Fruit fly (Drosophila melanogaster) whole organism, wandering third instar larva: Measurements from ENCODE around the gene Nrt.

Experiments used
- Sp1 ChIP-seq: fragments of 200-800 bp; sonication (Bioruptor generic); optimal IDR thresholded peaks from 3 replicates; lab custom pipeline; 2019; ENCODE audit warnings: missing biosample characterization, mild to moderate bottlenecking, missing genetic modification characterization, moderate library complexity
- dl ChIP-seq, 2 experiments: fragments of 175-275, 200-275 bp in 1 of 2; fragments of 200-275 bp in 1 of 2; sonication (Bioruptor generic); optimal IDR thresholded peaks; lab custom pipeline; 2018; ENCODE audit warnings: mild to moderate bottlenecking in 2 of 2, missing biosample characterization in 2 of 2, missing genetic modification characterization in 2 of 2, moderate library complexity in 2 of 2; ENCODE audit not compliant: partially characterized antibody in 2 of 2, insufficient read depth in 1 of 2
- fru ChIP-seq: fragments of 200-800 bp; sonication (Bioruptor generic); optimal IDR thresholded peaks from 3 replicates; lab custom pipeline; 2016; ENCODE audit warnings: missing biosample characterization, mild to moderate bottlenecking, missing genetic modification characterization
- h ChIP-seq: fragments of 200-800 bp; sonication (Bioruptor generic); optimal IDR thresholded peaks from 3 replicates; lab custom pipeline; 2016; ENCODE audit warnings: missing biosample characterization, mild to moderate bottlenecking, missing genetic modification characterization
- sv ChIP-seq: fragments of 200-800 bp; sonication (Bioruptor generic); optimal IDR thresholded peaks from 3 replicates; lab custom pipeline; 2016; ENCODE audit warnings: missing biosample characterization, missing genetic modification characterization
- tai ChIP-seq: sonication (Bioruptor generic); optimal IDR thresholded peaks from 2 replicates; lab custom pipeline; 2016; ENCODE audit warnings: missing biosample characterization, missing genetic modification characterization
- usp ChIP-seq: fragments of >200 bp; optimal IDR thresholded peaks from 2 replicates; lab custom pipeline; 2017; ENCODE audit warnings: missing biosample characterization, missing genetic modification characterization

DNA sequence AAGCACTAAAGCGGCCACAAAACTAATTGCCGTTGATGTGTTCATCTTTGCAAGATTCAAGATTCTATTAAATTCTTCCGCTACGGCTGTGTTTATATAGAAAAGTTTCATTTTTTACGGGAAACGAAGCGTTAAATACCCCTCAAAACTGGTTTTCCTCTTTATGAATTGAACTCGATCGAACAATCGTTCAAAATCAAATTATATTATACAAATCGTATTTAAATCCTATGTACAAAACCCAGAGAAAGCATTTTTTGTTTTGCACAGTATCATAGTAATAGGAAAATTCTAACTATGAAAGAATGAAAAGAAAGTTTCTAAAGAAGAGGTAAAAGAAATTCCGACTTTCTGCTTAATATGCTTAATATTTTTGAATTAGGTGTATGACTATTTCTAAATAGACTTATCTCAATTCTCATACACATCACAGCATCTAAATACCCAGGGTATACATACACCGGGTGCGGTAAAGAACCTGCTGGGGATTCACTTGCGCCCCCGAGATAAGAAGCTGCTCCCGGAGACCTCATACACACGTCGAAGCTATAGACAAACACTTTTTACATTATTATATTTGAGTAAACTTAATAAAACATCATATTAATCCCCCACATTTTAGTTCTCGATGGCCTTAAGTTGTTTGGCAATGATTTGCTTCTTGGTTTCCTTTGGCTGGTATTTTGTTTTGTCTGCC lies 37.8 kb upstream of the Nrt start, which contains the start of gene PGRP-SB1:
- TF ChIP-seq usp = no peak
- TF ChIP-seq Sp1 (GFP tag; lab: Kevin White, UChicago) = no peak
- TF ChIP-seq h (GFP tag; lab: Kevin White, UChicago) = no peak
- TF ChIP-seq tai = no peak
- TF ChIP-seq fru (GFP tag; lab: Kevin White, UChicago) = no peak
- TF ChIP-seq dl (GFP tag; optimal IDR thresholded peaks at IDR 0.05; lab: Kevin White, UChicago; ENCODE audit: insufficient read depth in 1 of 2, partially characterized antibody in 2 of 2) = no peak
- no peak for TF ChIP-seq sv (GFP tag; lab: Kevin White, UChicago)
